Worm (Caenorhabditis elegans) whole organism, L3 larva: ENCODE results near the gene alkb-7.

Experiments
- R02D3.7 ChIP-seq: fragments of 150-350 bp; optimal IDR thresholded peaks from 2 replicates; lab custom pipeline; 2014; ENCODE audit warnings: missing biosample characterization, missing genetic modification characterization
- ZK546.5 ChIP-seq: sonication (generic microtip); optimal IDR thresholded peaks from 2 replicates; lab custom pipeline; 2017; ENCODE audit warnings: missing biosample characterization, missing genetic modification characterization
- aly-2 ChIP-seq: fragments of 150-350 bp; optimal IDR thresholded peaks from 2 replicates; lab custom pipeline; 2014; ENCODE audit warnings: missing biosample characterization, missing genetic modification characterization
- ama-1 ChIP-seq: fragments of 150-350 bp; optimal IDR thresholded peaks from 2 replicates; lab custom pipeline; 2018
- ceh-16 ChIP-seq: sonication (generic microtip); optimal IDR thresholded peaks from 2 replicates; lab custom pipeline; 2017; ENCODE audit warnings: missing biosample characterization, missing genetic modification characterization
- ceh-28 ChIP-seq: fragments of 150-350 bp; optimal IDR thresholded peaks from 2 replicates; lab custom pipeline; 2014; ENCODE audit warnings: missing biosample characterization, missing genetic modification reagents, missing genetic modification characterization
- ceh-82 ChIP-seq: fragments of 150-350 bp; optimal IDR thresholded peaks from 2 replicates; lab custom pipeline; 2014; ENCODE audit warnings: missing biosample characterization, missing genetic modification characterization
- ceh-9 ChIP-seq: sonication (generic microtip); optimal IDR thresholded peaks from 2 replicates; lab custom pipeline; 2018; ENCODE audit warnings: missing biosample characterization, missing genetic modification characterization
- daf-12 ChIP-seq: fragments of 150-350 bp; optimal IDR thresholded peaks from 2 replicates; lab custom pipeline; 2014; ENCODE audit warnings: missing biosample characterization, missing genetic modification reagents, missing genetic modification characterization
- egl-27 ChIP-seq: sonication (generic microtip); optimal IDR thresholded peaks from 4 replicates; lab custom pipeline; 2017; ENCODE audit warnings: missing biosample characterization, missing genetic modification reagents, missing genetic modification characterization
- egl-5 ChIP-seq: fragments of 150-350 bp; optimal IDR thresholded peaks from 2 replicates; lab custom pipeline; 2017; ENCODE audit warnings: missing biosample characterization, missing genetic modification reagents, missing genetic modification characterization, inconsistent platforms
- elt-1 ChIP-seq: fragments of 150-350 bp; optimal IDR thresholded peaks from 2 replicates; lab custom pipeline; 2014; ENCODE audit warnings: missing biosample characterization, missing genetic modification characterization
- elt-2 ChIP-seq: sonication (generic microtip); optimal IDR thresholded peaks from 2 replicates; lab custom pipeline; 2016; ENCODE audit warnings: missing genetic modification reagents, mild to moderate bottlenecking, missing genetic modification characterization, missing compliant biosample characterization
- elt-3 ChIP-seq, 3 experiments: fragments of 150-350 bp in 1 of 3; sonication (generic microtip) in 2 of 3; optimal IDR thresholded peaks; 2 replicates in 2 of 3; 4 replicates in 1 of 3; lab custom pipeline; 2014 to 2017; ENCODE audit warnings: missing biosample characterization in 3 of 3, missing genetic modification characterization in 3 of 3
- eor-1 ChIP-seq, 2 experiments: fragments of 150-350 bp; optimal IDR thresholded peaks; 2 replicates each; lab custom pipeline; 2014 to 2018; ENCODE audit warnings: missing biosample characterization in 2 of 2, missing genetic modification characterization in 2 of 2
- fkh-10 ChIP-seq: sonication (generic microtip); optimal IDR thresholded peaks from 2 replicates; lab custom pipeline; 2017; ENCODE audit warnings: missing biosample characterization, missing genetic modification reagents, missing genetic modification characterization
- fkh-2 ChIP-seq: fragments of 150-350 bp; optimal IDR thresholded peaks from 2 replicates; lab custom pipeline; 2014; ENCODE audit warnings: missing biosample characterization, missing genetic modification reagents, missing genetic modification characterization
- fos-1 ChIP-seq: fragments of 150-350 bp; optimal IDR thresholded peaks from 2 replicates; lab custom pipeline; 2014; ENCODE audit warnings: missing biosample characterization, missing genetic modification characterization
- hmg-11 ChIP-seq: sonication (generic microtip); optimal IDR thresholded peaks from 2 replicates; lab custom pipeline; 2016; ENCODE audit warnings: missing genetic modification characterization, missing compliant biosample characterization
- jun-1 ChIP-seq: fragments of 150-350 bp; optimal IDR thresholded peaks from 2 replicates; lab custom pipeline; 2014; ENCODE audit warnings: missing biosample characterization, missing genetic modification reagents, missing genetic modification characterization
- lin-15B ChIP-seq: fragments of 150-350 bp; optimal IDR thresholded peaks from 2 replicates; lab custom pipeline; 2014; ENCODE audit warnings: missing biosample characterization, missing genetic modification characterization
- lin-39 ChIP-seq: fragments of 150-350 bp; optimal IDR thresholded peaks from 2 replicates; lab custom pipeline; 2018; ENCODE audit warnings: missing biosample characterization, missing genetic modification reagents, missing genetic modification characterization
- lsy-12 ChIP-seq: sonication (generic microtip); optimal IDR thresholded peaks from 2 replicates; lab custom pipeline; 2016; ENCODE audit warnings: mild to moderate bottlenecking, missing genetic modification characterization, missing compliant biosample characterization
- mdl-1 ChIP-seq: fragments of 150-350 bp; optimal IDR thresholded peaks from 2 replicates; lab custom pipeline; 2014; ENCODE audit warnings: missing biosample characterization, missing genetic modification characterization
- mml-1 ChIP-seq: fragments of 150-350 bp; sonication (generic microtip); optimal IDR thresholded peaks from 3 replicates; lab custom pipeline; 2014; ENCODE audit warnings: missing biosample characterization, missing genetic modification characterization
- nfya-1 ChIP-seq: sonication (generic microtip); optimal IDR thresholded peaks from 2 replicates; lab custom pipeline; 2017; ENCODE audit warnings: missing genetic modification characterization, mild to moderate bottlenecking, missing compliant biosample characterization, antibody characterized with exemption, moderate library complexity; ENCODE audit not compliant: insufficient read depth
- nhr-11 ChIP-seq: fragments of 150-350 bp; optimal IDR thresholded peaks from 2 replicates; lab custom pipeline; 2014; ENCODE audit warnings: missing biosample characterization, missing genetic modification characterization
- nhr-12 ChIP-seq: fragments of 150-350 bp; optimal IDR thresholded peaks from 2 replicates; lab custom pipeline; 2014; ENCODE audit warnings: missing biosample characterization, missing genetic modification characterization
- nhr-23 ChIP-seq: fragments of 150-350 bp; optimal IDR thresholded peaks from 2 replicates; lab custom pipeline; 2014; ENCODE audit warnings: missing biosample characterization, missing genetic modification reagents, missing genetic modification characterization
- nhr-237 ChIP-seq: fragments of 150-350 bp; optimal IDR thresholded peaks from 2 replicates; lab custom pipeline; 2014; ENCODE audit warnings: missing biosample characterization, missing genetic modification characterization
- nhr-25 ChIP-seq: sonication (generic microtip); optimal IDR thresholded peaks from 2 replicates; lab custom pipeline; 2017; ENCODE audit warnings: missing biosample characterization, missing genetic modification characterization
- nhr-28 ChIP-seq: fragments of 150-350 bp; optimal IDR thresholded peaks from 2 replicates; lab custom pipeline; 2014; ENCODE audit warnings: missing biosample characterization, missing genetic modification characterization
- nhr-43 ChIP-seq: sonication (generic microtip); optimal IDR thresholded peaks from 2 replicates; lab custom pipeline; 2016; ENCODE audit warnings: mild to moderate bottlenecking, missing genetic modification characterization, missing compliant biosample characterization; ENCODE audit not compliant: poor library complexity, severe bottlenecking
- nhr-67 ChIP-seq: fragments of 150-350 bp; optimal IDR thresholded peaks from 2 replicates; lab custom pipeline; 2014; ENCODE audit warnings: missing biosample characterization, missing genetic modification characterization
- nhr-76 ChIP-seq: fragments of 150-350 bp; sonication (generic microtip); optimal IDR thresholded peaks from 5 replicates; lab custom pipeline; 2014; ENCODE audit warnings: missing biosample characterization, missing genetic modification characterization
- nhr-77 ChIP-seq: fragments of 150-350 bp; optimal IDR thresholded peaks from 2 replicates; lab custom pipeline; 2014; ENCODE audit warnings: missing biosample characterization, missing genetic modification characterization
- pha-4 ChIP-seq: fragments of 150-350 bp; optimal IDR thresholded peaks from 2 replicates; lab custom pipeline; 2014; ENCODE audit warnings: missing biosample characterization, missing genetic modification reagents, missing genetic modification characterization
- pqm-1 ChIP-seq: fragments of 150-350 bp; optimal IDR thresholded peaks from 2 replicates; lab custom pipeline; 2017; ENCODE audit warnings: missing biosample characterization, missing genetic modification characterization, inconsistent platforms
- sea-2 ChIP-seq: fragments of 150-350 bp; sonication (generic microtip); optimal IDR thresholded peaks from 4 replicates; lab custom pipeline; 2014; ENCODE audit warnings: missing biosample characterization, missing genetic modification reagents, missing genetic modification characterization
- skn-1 ChIP-seq: fragments of 150-350 bp; optimal IDR thresholded peaks from 2 replicates; lab custom pipeline; 2014; ENCODE audit warnings: missing biosample characterization, missing genetic modification characterization
- snpc-4 ChIP-seq: fragments of 150-350 bp; optimal IDR thresholded peaks from 2 replicates; lab custom pipeline; 2014; ENCODE audit warnings: missing biosample characterization, missing genetic modification characterization
- tbx-2 ChIP-seq: sonication (generic microtip); optimal IDR thresholded peaks from 2 replicates; lab custom pipeline; 2016; ENCODE audit warnings: mild to moderate bottlenecking, missing genetic modification characterization, missing compliant biosample characterization
- unc-39 ChIP-seq: sonication (generic microtip); optimal IDR thresholded peaks from 4 replicates; lab custom pipeline; 2017; ENCODE audit warnings: missing biosample characterization, missing genetic modification characterization
- unc-62 ChIP-seq: fragments of 150-350 bp; sonication (generic microtip); optimal IDR thresholded peaks from 4 replicates; lab custom pipeline; 2014; ENCODE audit warnings: missing biosample characterization, missing genetic modification reagents, missing genetic modification characterization
- zag-1 ChIP-seq: fragments of 150-350 bp; optimal IDR thresholded peaks from 2 replicates; lab custom pipeline; 2014; ENCODE audit warnings: missing biosample characterization, missing genetic modification characterization
- ztf-11 ChIP-seq: fragments of 150-350 bp; optimal IDR thresholded peaks from 2 replicates; lab custom pipeline; 2014; ENCODE audit warnings: missing biosample characterization, missing genetic modification characterization
- ztf-4 ChIP-seq: fragments of 150-350 bp; optimal IDR thresholded peaks from 2 replicates; lab custom pipeline; 2014; ENCODE audit warnings: missing biosample characterization, missing genetic modification characterization

Gene alkb-7

ce11 chrII:12769947-12770346 is 18.0 kb downstream of the alkb-7 start:
- TF ChIP-seq elt-2 (tag; lab: Kevin White, UChicago) (no peak), unc-39 (tag; lab: Kevin White, UChicago) (no peak), mml-1 (tag; lab: Kevin White, UChicago) (no peak), pqm-1 (tag; lab: Kevin White, UChicago) (no peak), skn-1 (tag; lab: Kevin White, UChicago) (no peak), lin-39 (tag; lab: Kevin White, UChicago) (no peak), nhr-67 (tag; lab: Kevin White, UChicago) (no peak), fos-1 (tag; lab: Kevin White, UChicago) (no peak), sea-2 (GFP tag; lab: Kevin White, UChicago) (no peak), eor-1 (tag; optimal IDR thresholded peaks at IDR 0.05; lab: Kevin White, UChicago) (no peak), tbx-2 (tag; lab: Kevin White, UChicago) (no peak), elt-3 (tag; optimal IDR thresholded peaks at IDR 0.05; lab: Kevin White, UChicago) (no peak), R02D3.7 (tag; lab: Kevin White, UChicago) (no peak), zag-1 (tag; lab: Kevin White, UChicago) (no peak), ZK546.5 (tag; lab: Kevin White, UChicago) (no peak), unc-62 (GFP tag; lab: Kevin White, UChicago) (no peak), nhr-23 (no peak), nfya-1 (tag; lab: Kevin White, UChicago) (no peak), nhr-77 (tag; lab: Kevin White, UChicago) (no peak), aly-2 (tag; lab: Kevin White, UChicago) (no peak)

- TF ChIP-seq hmg-11 (tag; lab: Kevin White, UChicago) (no peak), jun-1 (tag; lab: Kevin White, UChicago) (peak; percentile 57), pqm-1 (tag; lab: Kevin White, UChicago) (peak; percentile 98), nfya-1 (tag; lab: Kevin White, UChicago) (peak; percentile 23), nhr-67 (tag; lab: Kevin White, UChicago) (no peak), eor-1 (tag; optimal IDR thresholded peaks at IDR 0.05; lab: Kevin White, UChicago) (peak in 1 of 2 experiments; percentile 60), egl-27 (tag; lab: Kevin White, UChicago) (no peak), lin-15B (tag; lab: Kevin White, UChicago) (peak; percentile 85), nhr-76 (tag; lab: Kevin White, UChicago) (no peak), nhr-11 (tag; lab: Kevin White, UChicago) (no peak), zag-1 (tag; lab: Kevin White, UChicago) (no peak), elt-1 (tag; lab: Kevin White, UChicago) (no peak), lin-39 (tag; lab: Kevin White, UChicago) (no peak), ceh-16 (no peak), nhr-43 (tag; lab: Kevin White, UChicago) (no peak), mdl-1 (tag; lab: Kevin White, UChicago) (no peak), R02D3.7 (tag; lab: Kevin White, UChicago) (peak; percentile 33), ztf-11 (tag; lab: Kevin White, UChicago) (no peak), aly-2 (tag; lab: Kevin White, UChicago) (no peak), unc-39 (tag; lab: Kevin White, UChicago) (no peak), snpc-4 (tag; lab: Kevin White, UChicago) (peak; percentile 80), fos-1 (tag; lab: Kevin White, UChicago) (peak; percentile 89), nhr-237 (tag; lab: Kevin White, UChicago) (no peak), skn-1 (tag; lab: Kevin White, UChicago) (peak; percentile 93), unc-62 (GFP tag; lab: Kevin White, UChicago) (no peak), mml-1 (tag; lab: Kevin White, UChicago) (no peak), ZK546.5 (tag; lab: Kevin White, UChicago) (no peak), lsy-12 (tag; lab: Kevin White, UChicago) (no peak), tbx-2 (tag; lab: Kevin White, UChicago) (no peak), egl-5 (tag; lab: Kevin White, UChicago) (no peak), pha-4 (peak; percentile 89), elt-3 (tag; optimal IDR thresholded peaks at IDR 0.05; lab: Kevin White, UChicago) (no peak), fkh-2 (tag; lab: Kevin White, UChicago) (no peak), sea-2 (GFP tag; lab: Kevin White, UChicago) (no peak), fkh-10 (GFP tag; lab: Kevin White, UChicago) (no peak), ceh-28 (peak; percentile 75), ama-1 (lab: Kevin White, UChicago) (no peak), nhr-77 (tag; lab: Kevin White, UChicago) (no peak), nhr-23 (peak; percentile 25), nhr-25 (no peak), ceh-9 (no peak), ceh-82 (no peak), nhr-28 (tag; lab: Kevin White, UChicago) (no peak), daf-12 (tag; lab: Kevin White, UChicago) (no peak), ztf-4 (tag; lab: Kevin White, UChicago) (no peak), nhr-12 (no peak), elt-2 (tag; lab: Kevin White, UChicago) (peak; percentile 61)
These were observed 19.7 kb downstream of the alkb-7 start, which contains the start of the genes vps-2 and tiar-2 for ce11 chrII:12768167-12768712. Gene vps-2, minus strand, starts transcription at chrII:12768217. Gene tiar-2, plus strand, starts transcription at chrII:12768686.
